Worm (Caenorhabditis elegans): ENCODE data around the gene Y44A6D.7.

The Y44A6D.7 gene

ce11 chrV:20779707-20780346 is 34.7 kb upstream of the Y44A6D.7 start (continued):
- no peak for TF ChIP-seq nhr-237 (tag; optimal IDR thresholded peaks at IDR 0.05)
- TF ChIP-seq efl-1 (optimal IDR thresholded peaks at IDR 0.05), result no peak
- TF ChIP-seq efl-1 (GFP tag; optimal IDR thresholded peaks at IDR 0.05 in 1 of 2), result no peak
- TF ChIP-seq zag-1 (tag; optimal IDR thresholded peaks at IDR 0.05), result no peak
- TF ChIP-seq nhr-28 (tag; optimal IDR thresholded peaks at IDR 0.05), result no peak
- peak; percentile 1 for TF ChIP-seq irx-1 (tag; optimal IDR thresholded peaks at IDR 0.05)
- TF ChIP-seq pax-3 (tag; optimal IDR thresholded peaks at IDR 0.05), result peak; percentile 42
- TF ChIP-seq lsy-2 (tag; optimal IDR thresholded peaks at IDR 0.05), result peak in 1 of 2 experiments; percentile 13
- TF ChIP-seq hlh-17 (GFP tag; optimal IDR thresholded peaks at IDR 0.05; ENCODE audit: borderline replicate concordance), result no peak
- TF ChIP-seq ztf-4 (tag; optimal IDR thresholded peaks at IDR 0.05), result no peak
- TF ChIP-seq ceh-82 (tag; optimal IDR thresholded peaks at IDR 0.05), result no peak
- TF ChIP-seq mep-1 (tag; optimal IDR thresholded peaks at IDR 0.05), result no peak
- TF ChIP-seq dsc-1 (tag; optimal IDR thresholded peaks at IDR 0.05), result peak; percentile 80
- no peak for TF ChIP-seq dpl-1 (GFP tag; optimal IDR thresholded peaks at IDR 0.05)
- no peak for TF ChIP-seq nhr-84 (tag; optimal IDR thresholded peaks at IDR 0.05)
- TF ChIP-seq egl-13 (tag; optimal IDR thresholded peaks at IDR 0.05), result no peak
- TF ChIP-seq unc-62 (GFP tag; optimal IDR thresholded peaks at IDR 0.05), result no peak
- TF ChIP-seq tlp-1 (tag; optimal IDR thresholded peaks at IDR 0.05), result no peak
- no peak for TF ChIP-seq nhr-12 (tag; optimal IDR thresholded peaks at IDR 0.05)
- no peak for TF ChIP-seq lin-39 (tag; optimal IDR thresholded peaks at IDR 0.05)
- no peak for TF ChIP-seq vab-15 (tag; optimal IDR thresholded peaks at IDR 0.05)
- no peak for TF ChIP-seq blmp-1 (tag; optimal IDR thresholded peaks at IDR 0.05)
- peak; percentile 75 for TF ChIP-seq nhr-85 (tag)
- no peak for TF ChIP-seq hpl-2 (GFP tag; optimal IDR thresholded peaks at IDR 0.05)
- no peak for TF ChIP-seq skn-1 (tag; optimal IDR thresholded peaks at IDR 0.05)
- TF ChIP-seq sptf-1 (tag; optimal IDR thresholded peaks at IDR 0.05), result no peak
- no peak for TF ChIP-seq elt-3 (tag; optimal IDR thresholded peaks at IDR 0.05)
- TF ChIP-seq C16A3.4 (tag; optimal IDR thresholded peaks at IDR 0.05), result no peak
- TF ChIP-seq sox-4 (tag; optimal IDR thresholded peaks at IDR 0.05), result peak; percentile 78
- no peak for TF ChIP-seq egl-27 (tag; optimal IDR thresholded peaks at IDR 0.05)
- TF ChIP-seq snpc-4 (tag; optimal IDR thresholded peaks at IDR 0.05), result no peak
- no peak for TF ChIP-seq mab-9 (GFP tag; IDR thresholded peaks at IDR 0.05)
- no peak for TF ChIP-seq ceh-90 (tag; optimal IDR thresholded peaks at IDR 0.05)
- peak; percentile 68 for TF ChIP-seq fkh-8 (tag; optimal IDR thresholded peaks at IDR 0.05)
- no peak for TF ChIP-seq isw-1 (GFP tag; IDR thresholded peaks at IDR 0.05)
- TF ChIP-seq nhr-90 (tag; optimal IDR thresholded peaks at IDR 0.05; ENCODE audit: poor library complexity), result no peak
- TF ChIP-seq ceh-88 (GFP tag; IDR thresholded peaks at IDR 0.05), result no peak
- TF ChIP-seq fos-1 (tag; optimal IDR thresholded peaks at IDR 0.05), result peak; percentile 38
- no peak for TF ChIP-seq F16B12.6 (tag; optimal IDR thresholded peaks at IDR 0.05)
- TF ChIP-seq efl-3 (GFP tag; optimal IDR thresholded peaks at IDR 0.05), result no peak

ce11 chrV:20780400-20780799 is 34.1 kb upstream of the Y44A6D.7 start, which contains the start of gene hif-1:
Gene hif-1, plus strand, starts transcription at chrV:20780407.
- TF ChIP-seq ama-1 (optimal IDR thresholded peaks at IDR 0.05) (no peak), rnt-1 (tag; optimal IDR thresholded peaks at IDR 0.05) (peak; percentile 13), unc-130 (tag; optimal IDR thresholded peaks at IDR 0.05) (no peak), ztf-11 (tag; optimal IDR thresholded peaks at IDR 0.05) (no peak), fkh-8 (tag; optimal IDR thresholded peaks at IDR 0.05) (no peak), lsy-2 (tag; optimal IDR thresholded peaks at IDR 0.05) (peak in 1 of 2 experiments; percentile 57), hlh-17 (GFP tag; optimal IDR thresholded peaks at IDR 0.05; ENCODE audit: borderline replicate concordance) (no peak), hlh-4 (tag; optimal IDR thresholded peaks at IDR 0.05) (no peak), nhr-76 (tag; optimal IDR thresholded peaks at IDR 0.05) (no peak), nhr-85 (tag) (no peak), lin-39 (tag; optimal IDR thresholded peaks at IDR 0.05) (no peak), isw-1 (GFP tag; IDR thresholded peaks at IDR 0.05) (no peak), pqm-1 (tag; optimal IDR thresholded peaks at IDR 0.05) (no peak), sox-4 (tag; optimal IDR thresholded peaks at IDR 0.05) (no peak), egl-13 (tag; optimal IDR thresholded peaks at IDR 0.05) (peak; percentile 31), lin-35 (GFP tag; optimal IDR thresholded peaks at IDR 0.05) (no peak), aly-2 (tag; optimal IDR thresholded peaks at IDR 0.05) (no peak), efl-3 (GFP tag; optimal IDR thresholded peaks at IDR 0.05) (no peak), blmp-1 (tag; optimal IDR thresholded peaks at IDR 0.05) (no peak), zip-4 (GFP tag; optimal IDR thresholded peaks at IDR 0.05) (no peak), pag-3 (tag; optimal IDR thresholded peaks at IDR 0.05; ENCODE audit: borderline replicate concordance, insufficient read depth) (no peak), sup-37 (GFP tag; optimal IDR thresholded peaks at IDR 0.05) (no peak), lin-13 (GFP tag; optimal IDR thresholded peaks at IDR 0.05) (no peak)

All from whole organism, L1 larva.